Worm (Caenorhabditis elegans): Measurements from ENCODE around the gene Y51A2B.9.

ce11 chrV:18359888-18360287, 35.7 kb downstream of the Y51A2B.9 start, which contains the start of gene C08E8.5:
- TF ChIP-seq fkh-10 (GFP tag; optimal IDR thresholded peaks at IDR 0.05) (no peak), C38D4.7 (GFP tag; optimal IDR thresholded peaks at IDR 0.05) (no peak), hlh-15 (tag; optimal IDR thresholded peaks at IDR 0.05) (no peak), ama-1 (optimal IDR thresholded peaks at IDR 0.05) (no peak), ceh-45 (GFP tag; IDR thresholded peaks at IDR 0.05) (no peak), ceh-14 (tag; optimal IDR thresholded peaks at IDR 0.05) (no peak), tbx-7 (tag; optimal IDR thresholded peaks at IDR 0.05) (no peak), ceh-6 (GFP tag; optimal IDR thresholded peaks at IDR 0.05) (no peak), unc-55 (GFP tag; optimal IDR thresholded peaks at IDR 0.05) (no peak)

Data from whole organism, late embryonic.